Worm (Caenorhabditis elegans): ENCODE data around the gene famk-1.
A peak's percentile ranks its signal among the peaks of the same experiment; 100 is the strongest.

The famk-1 gene

DNA sequence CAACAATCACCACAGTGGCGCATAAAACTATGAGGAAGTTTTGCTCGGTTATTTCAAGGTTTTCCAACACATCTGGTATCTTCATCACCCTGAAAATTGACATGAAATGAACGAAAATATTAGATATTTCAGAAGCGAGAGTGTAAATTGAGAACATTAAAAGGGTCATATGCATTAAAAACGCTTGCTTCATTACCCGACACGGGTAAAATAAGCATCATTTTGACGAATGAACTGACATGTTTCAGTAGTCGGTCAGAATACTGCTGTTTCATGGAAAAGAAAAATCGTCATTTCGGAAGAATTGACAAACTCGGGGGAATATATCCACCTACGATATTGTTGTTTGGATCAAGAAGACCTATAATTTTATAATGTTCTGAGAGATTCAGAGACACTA, 14.0 kb downstream of the famk-1 start, which contains the start of gene snt-7:
TSS of gene snt-7 (minus strand) at position 101 of the 400 bp plus-strand sequence.
- no peak for TF ChIP-seq hsf-1 (GFP tag; IDR thresholded peaks at IDR 0.05)
- TF ChIP-seq madf-10 (tag; optimal IDR thresholded peaks at IDR 0.05) = no peak
- no peak for TF ChIP-seq pbrm-1 (GFP tag; IDR thresholded peaks at IDR 0.05)
- no peak for TF ChIP-seq ZK185.1 (tag; optimal IDR thresholded peaks at IDR 0.05; ENCODE audit: poor library complexity, severe bottlenecking)
- TF ChIP-seq F57A8.1 (GFP tag; optimal IDR thresholded peaks at IDR 0.05) = no peak
- no peak for TF ChIP-seq ceh-27 (GFP tag; optimal IDR thresholded peaks at IDR 0.05)

DNA sequence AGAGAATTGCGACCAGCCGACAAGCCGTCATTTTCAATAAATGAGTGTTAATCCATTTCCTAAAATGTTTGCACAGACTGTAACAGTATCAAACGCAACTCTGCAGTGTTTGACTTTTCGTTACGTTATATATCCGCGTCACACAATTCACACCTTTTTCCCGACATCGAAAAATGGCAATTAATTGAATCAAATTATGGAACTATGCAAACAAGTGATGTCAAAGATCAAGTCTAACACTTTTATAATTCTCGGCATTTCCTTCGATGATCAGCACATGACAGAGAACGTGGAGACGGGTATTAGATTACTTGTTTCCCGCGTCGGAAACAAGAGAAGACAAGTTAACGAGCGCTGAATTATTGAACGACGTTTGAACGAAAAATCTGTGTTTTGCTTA, 18.8 kb downstream of the famk-1 start, which contains the start of gene phat-6:
TSS of gene phat-6 (minus strand) at position 101 of the 400 bp plus-strand sequence.
- TF ChIP-seq F37B4.10 (GFP tag; IDR thresholded peaks at IDR 0.05) = no peak
- no peak for TF ChIP-seq F10E7.11 (tag; optimal IDR thresholded peaks at IDR 0.05)
- no peak for TF ChIP-seq rpc-1 (optimal IDR thresholded peaks at IDR 0.05)
- no peak for TF ChIP-seq rpc-1 (tag; optimal IDR thresholded peaks at IDR 0.05)

DNA sequence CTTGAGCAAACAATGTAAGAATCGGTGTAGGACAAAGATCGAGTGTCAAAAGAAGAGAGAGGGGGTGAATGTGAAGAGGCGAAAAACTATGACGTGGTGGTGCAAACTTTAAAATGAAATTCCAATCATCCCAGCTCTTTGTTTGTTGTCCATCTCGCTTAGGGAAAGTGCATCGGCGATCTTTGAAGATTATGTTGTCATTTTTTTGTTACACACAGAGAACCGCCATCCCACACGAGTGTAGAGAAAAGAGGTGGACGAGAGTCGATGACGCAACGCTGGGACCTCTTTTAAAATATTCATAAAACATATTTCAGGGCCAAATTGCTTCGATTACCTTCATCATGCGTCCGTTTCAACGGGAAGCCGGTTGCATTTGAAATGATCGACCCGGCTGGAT, 21.7 kb downstream of the famk-1 start:
- no peak for TF ChIP-seq F33H1.4 (GFP tag; IDR thresholded peaks at IDR 0.05)
- no peak for TF ChIP-seq lsl-1 (GFP tag; optimal IDR thresholded peaks at IDR 0.05)
- TF ChIP-seq bed-2 (GFP tag; IDR thresholded peaks at IDR 0.05) = no peak
- no peak for TF ChIP-seq unc-130 (GFP tag; optimal IDR thresholded peaks at IDR 0.05)

DNA sequence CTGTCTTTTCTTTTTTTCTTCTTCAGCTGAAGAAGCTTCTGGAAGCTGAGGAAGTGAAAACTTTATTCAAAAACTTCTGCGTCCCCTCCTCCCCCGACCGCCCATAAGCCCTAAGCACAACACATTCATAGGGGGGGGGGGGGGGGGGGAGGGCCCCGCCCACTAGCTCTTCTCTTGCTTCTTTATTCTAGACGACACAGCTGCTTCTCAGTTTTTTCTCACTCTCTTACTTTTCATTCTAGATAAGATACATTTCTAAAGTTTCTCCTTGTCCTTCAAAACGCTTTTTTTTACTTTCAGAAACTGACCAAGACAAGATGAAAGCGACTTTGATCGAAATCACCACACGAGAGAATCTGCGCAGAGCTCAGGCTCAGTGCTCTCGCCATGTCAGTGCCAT, 23.2 kb downstream of the famk-1 start, which contains the start of gene T10B10.4:
TSS of gene T10B10.4 (plus strand) at position 301 of the 400 bp plus-strand sequence.
- TF ChIP-seq F55B11.4 (tag; optimal IDR thresholded peaks at IDR 0.05; ENCODE audit: borderline replicate concordance, insufficient read depth) (no peak), T26A5.8 (tag; optimal IDR thresholded peaks at IDR 0.05) (no peak), Y53F4B.3 (GFP tag; IDR thresholded peaks at IDR 0.05) (no peak), egrh-3 (GFP tag; IDR thresholded peaks at IDR 0.05) (peak; percentile 65; the same call in 1 of the 2 replicates), C06A6.2 (GFP tag; conservative IDR thresholded peaks at IDR 0.05) (no peak), let-607 (tag; optimal IDR thresholded peaks at IDR 0.05) (no peak)

DNA sequence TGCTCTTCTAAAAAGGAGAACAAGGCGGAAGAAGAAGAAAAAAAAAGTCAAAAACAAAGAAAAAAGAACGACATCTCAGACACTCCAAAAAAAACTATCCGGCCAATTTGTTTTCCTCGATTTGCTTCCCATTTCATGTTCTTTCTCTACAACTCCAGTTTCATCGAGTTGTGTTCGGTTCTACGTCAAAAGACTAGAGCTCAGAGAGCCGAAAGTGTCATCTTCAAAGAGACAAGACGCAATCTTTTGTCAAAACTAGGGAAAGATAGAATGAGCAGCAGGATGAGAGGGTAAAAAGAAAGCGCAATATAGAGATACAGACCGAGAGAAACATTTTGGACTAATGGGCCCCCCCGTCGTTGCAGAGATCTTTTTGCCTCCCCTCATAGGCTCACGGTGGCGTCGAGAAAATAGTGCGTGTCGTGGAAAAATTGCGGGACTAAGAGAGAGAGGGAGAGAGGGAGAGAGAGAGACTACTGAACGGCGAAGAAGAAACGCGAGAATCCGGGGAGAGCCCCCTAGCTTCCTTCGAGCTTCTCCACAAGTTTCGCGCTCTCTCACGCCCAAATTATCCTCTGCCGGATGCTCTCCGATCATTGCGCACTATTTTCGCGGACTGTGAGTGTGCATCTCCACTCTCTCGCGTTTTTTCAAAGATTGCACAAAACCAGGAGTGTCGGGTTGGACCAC, 23.9 kb downstream of the famk-1 start:
- TF ChIP-seq lin-54 (GFP tag; optimal IDR thresholded peaks at IDR 0.05) (no peak), somi-1 (GFP tag; optimal IDR thresholded peaks at IDR 0.05) (peak; percentile 19), zfh-2 (GFP tag; conservative IDR thresholded peaks at IDR 0.05) (peak; percentile 93), ztf-26 (tag; optimal IDR thresholded peaks at IDR 0.05) (no peak), Y67H2A.10 (GFP tag; conservative IDR thresholded peaks at IDR 0.05) (no peak), F37B4.10 (GFP tag; IDR thresholded peaks at IDR 0.05) (no peak), K12H6.12 (tag; optimal IDR thresholded peaks at IDR 0.05) (peak; percentile 41), ztf-22 (GFP tag; optimal IDR thresholded peaks at IDR 0.05) (no peak), madf-10 (tag; optimal IDR thresholded peaks at IDR 0.05) (peak; percentile 36), K11D2.4 (GFP tag; IDR thresholded peaks at IDR 0.05) (peak; percentile 70; the same call in 1 of the 2 replicates), mcd-1 (GFP tag; IDR thresholded peaks at IDR 0.05) (peak; percentile 24; the same call in 1 of the 2 replicates), ceh-27 (GFP tag; optimal IDR thresholded peaks at IDR 0.05) (peak; percentile 45), lin-40 (tag; optimal IDR thresholded peaks at IDR 0.05) (peak; percentile 43), cebp-1 (GFP tag; IDR thresholded peaks at IDR 0.05) (no peak), cebp-1 (tag; optimal IDR thresholded peaks at IDR 0.05) (peak; percentile 68), hmg-1.2 (GFP tag; IDR thresholded peaks at IDR 0.05) (peak; percentile 50; the same call in 1 of the 2 replicates), chd-7 (tag; optimal IDR thresholded peaks at IDR 0.05) (peak; percentile 20), snpc-4 (GFP tag; optimal IDR thresholded peaks at IDR 0.05) (no peak), snpc-4 (tag; optimal IDR thresholded peaks at IDR 0.05) (peak in 1 of 4 experiments; percentile 9), lin-35 (GFP tag; optimal IDR thresholded peaks at IDR 0.05) (peak in 1 of 3 experiments; percentile 43), nfyb-1 (GFP tag; IDR thresholded peaks at IDR 0.05) (0 out of 2 replicates have a peak, but pooled peaks have one; percentile 19), F52B5.7 (tag; optimal IDR thresholded peaks at IDR 0.05) (peak; percentile 40), dox-1 (GFP tag; IDR thresholded peaks at IDR 0.05) (peak; percentile 32; the same call in 1 of the 2 replicates), attf-5 (GFP tag; optimal IDR thresholded peaks at IDR 0.05) (peak; percentile 23)

Measured in whole organism, young adult.